Fruit fly (Drosophila melanogaster): ENCODE data around the gene CSN6.
A peak's percentile ranks its signal among the peaks of the same experiment; 100 is the strongest.

The CSN6 gene

DNA sequence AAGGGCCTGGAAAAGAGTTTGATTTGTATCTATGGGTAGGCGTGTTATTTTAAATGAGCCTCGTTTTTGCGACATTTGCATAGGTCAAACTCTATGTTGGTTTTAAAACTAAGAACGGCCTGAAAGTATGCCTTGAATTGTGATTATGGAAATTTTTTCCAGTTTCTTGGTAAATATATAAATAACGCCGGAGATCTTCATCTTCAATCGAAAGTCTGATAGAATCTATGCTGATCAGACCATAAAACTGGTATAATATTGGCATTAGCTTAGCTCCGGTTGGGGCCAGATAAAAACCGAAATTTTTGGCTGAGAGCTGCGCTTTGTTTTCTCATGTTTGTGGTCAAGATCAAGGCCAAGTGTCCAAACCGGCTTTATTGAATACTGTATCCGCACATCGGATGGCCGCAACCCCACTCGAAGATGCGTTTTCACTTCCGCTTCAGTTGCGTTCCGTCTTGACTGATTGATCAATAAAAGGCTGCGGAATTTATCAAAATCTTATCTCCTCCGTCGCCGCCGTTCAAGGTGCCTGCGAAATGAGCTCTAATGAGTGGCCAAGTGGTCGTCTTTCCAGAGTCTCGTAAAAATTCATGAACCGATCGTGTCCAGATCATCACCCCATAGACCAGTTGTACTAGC lies 23.4 kb upstream of the CSN6 start:
- TF ChIP-seq CG15710 (tag; optimal IDR thresholded peaks at IDR 0.05) (no peak), CG9948 (tag; optimal IDR thresholded peaks at IDR 0.05) (no peak), CG17806 (tag; optimal IDR thresholded peaks at IDR 0.05) (no peak), CG13204 (GFP tag; optimal IDR thresholded peaks at IDR 0.05) (no peak), CG8301 (tag; optimal IDR thresholded peaks at IDR 0.05) (no peak), EcR (GFP tag; optimal IDR thresholded peaks at IDR 0.05) (no peak), gl (tag; optimal IDR thresholded peaks at IDR 0.05) (no peak), CG34367 (tag; optimal IDR thresholded peaks at IDR 0.05) (no peak), CG14655 (GFP tag; optimal IDR thresholded peaks at IDR 0.05) (no peak), CG12605 (GFP tag; IDR thresholded peaks at IDR 0.05) (no peak), Pif1A (GFP tag; optimal IDR thresholded peaks at IDR 0.05) (no peak), CG32121 (GFP tag; IDR thresholded peaks at IDR 0.05) (no peak), CG8159 (tag; optimal IDR thresholded peaks at IDR 0.05) (no peak), CG10348 (GFP tag; IDR thresholded peaks at IDR 0.05) (no peak), rn (GFP tag; IDR thresholded peaks at IDR 0.05) (no peak)

- TF ChIP-seq CG14655 (GFP tag; optimal IDR thresholded peaks at IDR 0.05) (no peak), CG12605 (GFP tag; IDR thresholded peaks at IDR 0.05) (no peak), CG9948 (tag; optimal IDR thresholded peaks at IDR 0.05) (no peak), Ets98B (GFP tag; IDR thresholded peaks at IDR 0.05) (no peak), Pif1B (GFP tag; optimal IDR thresholded peaks at IDR 0.05) (no peak), EcR (GFP tag; optimal IDR thresholded peaks at IDR 0.05) (no peak), D1 (tag; optimal IDR thresholded peaks at IDR 0.05) (no peak), gl (tag; optimal IDR thresholded peaks at IDR 0.05) (no peak), CG15710 (tag; optimal IDR thresholded peaks at IDR 0.05) (no peak), CG8159 (tag; optimal IDR thresholded peaks at IDR 0.05) (no peak), CG10348 (GFP tag; IDR thresholded peaks at IDR 0.05) (no peak), CG13204 (GFP tag; optimal IDR thresholded peaks at IDR 0.05) (no peak), CG4496 (GFP tag; IDR thresholded peaks at IDR 0.05) (no peak), CG32121 (GFP tag; IDR thresholded peaks at IDR 0.05) (no peak)
Observed at dm6 chr3R:22558398-22558797, 22.2 kb upstream of the CSN6 start.

- TF ChIP-seq CG17806 (tag; optimal IDR thresholded peaks at IDR 0.05), result no peak
Observed at dm6 chr3R:22560224-22560623, 20.3 kb upstream of the CSN6 start.

dm6 chr3R:22562502-22562901 lies 18.1 kb upstream of the CSN6 start, which contains the start of gene sit:
Gene sit, minus strand, starts transcription at chr3R:22562572.
- no peak for TF ChIP-seq rn (GFP tag; IDR thresholded peaks at IDR 0.05)
- no peak for TF ChIP-seq CG8159 (tag; optimal IDR thresholded peaks at IDR 0.05)
- TF ChIP-seq Snoo (tag; optimal IDR thresholded peaks at IDR 0.05), result no peak
- TF ChIP-seq fd96Ca (GFP tag; IDR thresholded peaks at IDR 0.05), result no peak
- no peak for TF ChIP-seq CG17806 (tag; optimal IDR thresholded peaks at IDR 0.05)
- no peak for TF ChIP-seq CG12605 (GFP tag; IDR thresholded peaks at IDR 0.05)
- TF ChIP-seq gl (tag; optimal IDR thresholded peaks at IDR 0.05), result no peak
- TF ChIP-seq Pif1B (GFP tag; optimal IDR thresholded peaks at IDR 0.05), result no peak
- TF ChIP-seq Ets98B (GFP tag; IDR thresholded peaks at IDR 0.05), result no peak
- TF ChIP-seq Pif1A (GFP tag; optimal IDR thresholded peaks at IDR 0.05), result no peak
- TF ChIP-seq CG8301 (tag; optimal IDR thresholded peaks at IDR 0.05), result no peak
- no peak for TF ChIP-seq CG4496 (GFP tag; IDR thresholded peaks at IDR 0.05)
- TF ChIP-seq EcR (GFP tag; optimal IDR thresholded peaks at IDR 0.05), result no peak
- no peak for TF ChIP-seq CG32121 (GFP tag; IDR thresholded peaks at IDR 0.05)
- TF ChIP-seq CG15710 (tag; optimal IDR thresholded peaks at IDR 0.05), result no peak
- no peak for TF ChIP-seq D1 (tag; optimal IDR thresholded peaks at IDR 0.05)
- no peak for TF ChIP-seq CG10348 (GFP tag; IDR thresholded peaks at IDR 0.05)
- no peak for TF ChIP-seq CG13204 (GFP tag; optimal IDR thresholded peaks at IDR 0.05)

dm6 chr3R:22564076-22564475 lies 16.5 kb upstream of the CSN6 start:
- TF ChIP-seq CG4496 (GFP tag; IDR thresholded peaks at IDR 0.05) (no peak), CG32121 (GFP tag; IDR thresholded peaks at IDR 0.05) (no peak), CG10348 (GFP tag; IDR thresholded peaks at IDR 0.05) (no peak), Snoo (tag; optimal IDR thresholded peaks at IDR 0.05) (no peak), Pif1A (GFP tag; optimal IDR thresholded peaks at IDR 0.05) (no peak)

dm6 chr3R:22564707-22565106 lies 15.9 kb upstream of the CSN6 start:
- no peak for TF ChIP-seq CG4496 (GFP tag; IDR thresholded peaks at IDR 0.05)
- TF ChIP-seq Pif1A (GFP tag; optimal IDR thresholded peaks at IDR 0.05), result no peak
- TF ChIP-seq D1 (tag; optimal IDR thresholded peaks at IDR 0.05), result peak; percentile 24
- no peak for TF ChIP-seq CG17806 (tag; optimal IDR thresholded peaks at IDR 0.05)
- TF ChIP-seq rn (GFP tag; IDR thresholded peaks at IDR 0.05), result no peak

dm6 chr3R:22565732-22566131 lies 14.8 kb upstream of the CSN6 start:
- no peak for TF ChIP-seq D1 (tag; optimal IDR thresholded peaks at IDR 0.05)
- TF ChIP-seq Pif1A (GFP tag; optimal IDR thresholded peaks at IDR 0.05), result no peak
- no peak for TF ChIP-seq CG12605 (GFP tag; IDR thresholded peaks at IDR 0.05)
- TF ChIP-seq fd96Ca (GFP tag; IDR thresholded peaks at IDR 0.05), result no peak
- no peak for TF ChIP-seq CG8301 (tag; optimal IDR thresholded peaks at IDR 0.05)
- TF ChIP-seq CG4496 (GFP tag; IDR thresholded peaks at IDR 0.05), result no peak
- no peak for TF ChIP-seq EcR (GFP tag; optimal IDR thresholded peaks at IDR 0.05)
- no peak for TF ChIP-seq CG8159 (tag; optimal IDR thresholded peaks at IDR 0.05)
- TF ChIP-seq CG13204 (GFP tag; optimal IDR thresholded peaks at IDR 0.05), result no peak
- TF ChIP-seq Pif1B (GFP tag; optimal IDR thresholded peaks at IDR 0.05), result no peak
- TF ChIP-seq CG17806 (tag; optimal IDR thresholded peaks at IDR 0.05), result no peak
- TF ChIP-seq CG9948 (tag; optimal IDR thresholded peaks at IDR 0.05), result no peak
- no peak for TF ChIP-seq CG15710 (tag; optimal IDR thresholded peaks at IDR 0.05)
- TF ChIP-seq Ets98B (GFP tag; IDR thresholded peaks at IDR 0.05), result no peak
- no peak for TF ChIP-seq Snoo (tag; optimal IDR thresholded peaks at IDR 0.05)
- no peak for TF ChIP-seq rn (GFP tag; IDR thresholded peaks at IDR 0.05)
- TF ChIP-seq gl (tag; optimal IDR thresholded peaks at IDR 0.05), result no peak
- no peak for TF ChIP-seq CG32121 (GFP tag; IDR thresholded peaks at IDR 0.05)
- TF ChIP-seq CG34367 (tag; optimal IDR thresholded peaks at IDR 0.05), result no peak
- no peak for TF ChIP-seq CG10348 (GFP tag; IDR thresholded peaks at IDR 0.05)

Data from whole organism, pupa.